Worm (Caenorhabditis elegans) whole organism, young adult: ENCODE data around the gene F17C11.4.

Source experiments
- C06A6.2 ChIP-seq: fragments of 200-800 bp; sonication (Bioruptor generic); conservative IDR thresholded peaks from 2 replicates; pipeline ENCODE4 v1.3.6; 2022; ENCODE audit warnings: missing genetic modification characterization, missing compliant biosample characterization
- D2030.7 ChIP-seq: fragments of 200-800 bp; sonication (Bioruptor generic); IDR thresholded peaks from 2 replicates; pipeline ENCODE4 v1.3.6; 2022; ENCODE audit warnings: missing genetic modification reagents, missing genetic modification characterization, missing compliant biosample characterization
- F10E7.11 ChIP-seq: sonication (generic microtip); optimal IDR thresholded peaks from 2 replicates; lab custom pipeline; 2017; ENCODE audit warnings: mild to moderate bottlenecking, missing genetic modification characterization, moderate library complexity, missing compliant biosample characterization
- F22D6.2 ChIP-seq: sonication (generic microtip); optimal IDR thresholded peaks from 2 replicates; lab custom pipeline; 2016; ENCODE audit warnings: mild to moderate bottlenecking, missing genetic modification characterization, missing compliant biosample characterization
- F23B12.7 ChIP-seq: sonication (generic microtip); optimal IDR thresholded peaks from 2 replicates; lab custom pipeline; 2017; ENCODE audit warnings: missing genetic modification characterization, mild to moderate bottlenecking, missing compliant biosample characterization, antibody characterized with exemption, moderate library complexity; ENCODE audit not compliant: insufficient read depth
- F49E8.2 ChIP-seq: sonication (generic microtip); optimal IDR thresholded peaks from 3 replicates; lab custom pipeline; 2017; ENCODE audit warnings: missing genetic modification characterization, mild to moderate bottlenecking, missing compliant biosample characterization, antibody characterized with exemption, moderate library complexity; ENCODE audit not compliant: insufficient read depth
- F55B11.4 ChIP-seq: sonication (generic microtip); optimal IDR thresholded peaks from 2 replicates; lab custom pipeline; 2016; ENCODE audit warnings: missing compliant biosample characterization, missing genetic modification characterization, borderline replicate concordance; ENCODE audit not compliant: insufficient read depth
- K11D2.4 ChIP-seq: fragments of 200-800 bp; sonication (Bioruptor generic); IDR thresholded peaks from 2 replicates; pipeline ENCODE4 v1.3.6; 2022; ENCODE audit warnings: missing genetic modification reagents, missing genetic modification characterization, missing compliant biosample characterization
- T26A5.8 ChIP-seq: sonication (generic microtip); optimal IDR thresholded peaks from 2 replicates; lab custom pipeline; 2016; ENCODE audit warnings: missing genetic modification characterization, missing compliant biosample characterization
- Y53F4B.3 ChIP-seq: fragments of 200-800 bp; sonication (Bioruptor generic); IDR thresholded peaks from 2 replicates; pipeline ENCODE4 v1.3.6; 2022; ENCODE audit warnings: missing genetic modification reagents, missing genetic modification characterization, missing compliant biosample characterization
- Y53G8AR.9 ChIP-seq: fragments of 200-800 bp; sonication (Bioruptor generic); conservative IDR thresholded peaks from 2 replicates; pipeline ENCODE4 v1.3.6; 2022; ENCODE audit warnings: missing genetic modification reagents, missing genetic modification characterization, missing compliant biosample characterization
- Y56A3A.18 ChIP-seq: fragments of 200-800 bp; sonication (Bioruptor generic); IDR thresholded peaks from 2 replicates; pipeline ENCODE4 v1.3.6; 2022; ENCODE audit warnings: missing genetic modification reagents, missing genetic modification characterization, missing compliant biosample characterization
- Y95B8A.8 ChIP-seq: fragments of 200-800 bp; sonication (Bioruptor generic); IDR thresholded peaks from 2 replicates; pipeline ENCODE4 v1.3.6; 2022; ENCODE audit warnings: missing genetic modification reagents, missing genetic modification characterization, missing compliant biosample characterization
- ZK185.1 ChIP-seq: sonication (generic microtip); optimal IDR thresholded peaks from 2 replicates; lab custom pipeline; 2016; ENCODE audit warnings: mild to moderate bottlenecking, missing genetic modification characterization, missing compliant biosample characterization; ENCODE audit not compliant: poor library complexity, severe bottlenecking
- ama-1 ChIP-seq, 3 experiments: fragments of 150-350 bp in 1 of 3; sonication (generic microtip) in 2 of 3; optimal IDR thresholded peaks; 2 replicates each; lab custom pipeline; 2014 to 2018; ENCODE audit warnings: missing biosample characterization in 2 of 3, missing genetic modification characterization in 2 of 3, missing genetic modification reagents in 2 of 3
- athp-1 ChIP-seq: sonication (generic microtip); optimal IDR thresholded peaks from 2 replicates; lab custom pipeline; 2017; ENCODE audit warnings: mild to moderate bottlenecking, missing genetic modification characterization, missing compliant biosample characterization
- attf-5 ChIP-seq: fragments of 200-800 bp; sonication (Bioruptor generic); optimal IDR thresholded peaks from 2 replicates; lab custom pipeline; 2018; ENCODE audit warnings: mild to moderate bottlenecking, missing genetic modification characterization, missing compliant biosample characterization
- bed-1 ChIP-seq: fragments of 200-800 bp; sonication (Bioruptor generic); IDR thresholded peaks from 2 replicates; pipeline ENCODE4 v1.3.6; 2022; ENCODE audit warnings: missing genetic modification reagents, missing genetic modification characterization, missing compliant biosample characterization
- ccch-3 ChIP-seq: fragments of 200-800 bp; sonication (Bioruptor generic); optimal IDR thresholded peaks from 2 replicates; lab custom pipeline; 2018; ENCODE audit warnings: mild to moderate bottlenecking, missing genetic modification characterization, missing compliant biosample characterization
- cebp-2 ChIP-seq: fragments of 200-800 bp; sonication (Bioruptor generic); IDR thresholded peaks from 2 replicates; pipeline ENCODE4 v1.3.6; 2022; ENCODE audit warnings: missing genetic modification characterization, missing compliant biosample characterization
- ceh-58 ChIP-seq: fragments of 200-800 bp; sonication (Bioruptor generic); IDR thresholded peaks from 2 replicates; pipeline ENCODE4 v1.3.6; 2022; ENCODE audit warnings: missing genetic modification characterization, missing compliant biosample characterization
- ceh-79 ChIP-seq: sonication (generic microtip); optimal IDR thresholded peaks from 2 replicates; lab custom pipeline; 2017; ENCODE audit warnings: mild to moderate bottlenecking, missing genetic modification characterization, missing compliant biosample characterization
- chd-7 ChIP-seq: sonication (generic microtip); optimal IDR thresholded peaks from 2 replicates; lab custom pipeline; 2016; ENCODE audit warnings: mild to moderate bottlenecking, missing genetic modification characterization, moderate library complexity, missing compliant biosample characterization
- die-1 ChIP-seq: sonication (generic microtip); optimal IDR thresholded peaks from 2 replicates; lab custom pipeline; 2016; ENCODE audit warnings: missing genotype, mild to moderate bottlenecking, missing genetic modification characterization, missing compliant biosample characterization
- gei-17 ChIP-seq: fragments of 200-800 bp; sonication (Bioruptor generic); optimal IDR thresholded peaks from 2 replicates; lab custom pipeline; 2018; ENCODE audit warnings: mild to moderate bottlenecking, missing genetic modification characterization, missing compliant biosample characterization
- hmg-1.2 ChIP-seq: fragments of 200-800 bp; sonication (Bioruptor generic); IDR thresholded peaks from 2 replicates; pipeline ENCODE4 v1.3.6; 2022; ENCODE audit warnings: missing genetic modification reagents, missing genetic modification characterization, missing compliant biosample characterization
- hmg-20 ChIP-seq: fragments of 200-800 bp; sonication (Bioruptor generic); IDR thresholded peaks from 2 replicates; pipeline ENCODE4 v1.3.6; 2022; ENCODE audit warnings: missing genetic modification reagents, missing genetic modification characterization, missing compliant biosample characterization
- lin-26 ChIP-seq: fragments of 200-800 bp; sonication (Bioruptor generic); IDR thresholded peaks from 2 replicates; pipeline ENCODE4 v1.3.6; 2022; ENCODE audit warnings: missing genetic modification reagents, missing genetic modification characterization, missing compliant biosample characterization
- lin-40 ChIP-seq: sonication (generic microtip); optimal IDR thresholded peaks from 2 replicates; lab custom pipeline; 2016; ENCODE audit warnings: missing genetic modification characterization, mild to moderate bottlenecking, missing compliant biosample characterization, missing genotype, missing genetic modification reagents
- lin-54 ChIP-seq: fragments of 200-800 bp; sonication (Bioruptor generic); optimal IDR thresholded peaks from 2 replicates; lab custom pipeline; 2018; ENCODE audit warnings: mild to moderate bottlenecking, missing genetic modification characterization, missing compliant biosample characterization
- madf-6 ChIP-seq: fragments of 200-800 bp; sonication (Bioruptor generic); IDR thresholded peaks from 2 replicates; pipeline ENCODE4 v1.3.6; 2022; ENCODE audit warnings: missing genetic modification reagents, missing genetic modification characterization, missing compliant biosample characterization
- mel-28 ChIP-seq: sonication (generic microtip); optimal IDR thresholded peaks from 2 replicates; lab custom pipeline; 2016; ENCODE audit warnings: borderline replicate concordance, mild to moderate bottlenecking, missing genetic modification characterization, missing compliant biosample characterization
- mxl-1 ChIP-seq: sonication (generic microtip); optimal IDR thresholded peaks from 2 replicates; lab custom pipeline; 2016; ENCODE audit warnings: missing genetic modification characterization, missing compliant biosample characterization
- pha-4 ChIP-seq: fragments of 150-350 bp; sonication (generic microtip); optimal IDR thresholded peaks from 2 replicates; lab custom pipeline; 2014; ENCODE audit warnings: missing biosample characterization, missing genetic modification reagents, missing genetic modification characterization
- rec-8 ChIP-seq, 2 experiments: sonication (generic microtip); optimal IDR thresholded peaks; 2 replicates each; lab custom pipeline; 2016; ENCODE audit warnings: mild to moderate bottlenecking in 2 of 2, missing genetic modification characterization in 2 of 2, missing genetic modification reagents in 2 of 2, missing genotype in 2 of 2, missing biosample characterization in 1 of 2, missing compliant biosample characterization in 1 of 2, moderate library complexity in 1 of 2
- rpc-1 ChIP-seq, 2 experiments: fragments of 150-350 bp in 1 of 2; sonication (generic microtip) in 1 of 2; optimal IDR thresholded peaks; 2 replicates each; lab custom pipeline; 2014 to 2018; ENCODE audit warnings: missing biosample characterization in 1 of 2, missing genetic modification characterization in 1 of 2, missing genetic modification reagents in 1 of 2, missing genotype in 1 of 2
- snpc-1.1 ChIP-seq: sonication (generic microtip); optimal IDR thresholded peaks from 2 replicates; lab custom pipeline; 2017; ENCODE audit warnings: missing genetic modification characterization, mild to moderate bottlenecking, missing compliant biosample characterization, antibody characterized with exemption, moderate library complexity, missing genotype, missing genetic modification reagents; ENCODE audit not compliant: insufficient read depth
- snpc-3.4 ChIP-seq: sonication (generic microtip); optimal IDR thresholded peaks from 2 replicates; lab custom pipeline; 2017; ENCODE audit warnings: missing genetic modification characterization, mild to moderate bottlenecking, missing compliant biosample characterization, antibody characterized with exemption, moderate library complexity, missing genotype, missing genetic modification reagents
- sptf-2 ChIP-seq: fragments of 200-800 bp; sonication (Bioruptor generic); optimal IDR thresholded peaks from 2 replicates; lab custom pipeline; 2018; ENCODE audit warnings: mild to moderate bottlenecking, missing genetic modification characterization, missing compliant biosample characterization
- unc-62 ChIP-seq: fragments of 150-350 bp; optimal IDR thresholded peaks from 2 replicates; lab custom pipeline; 2014; ENCODE audit warnings: missing biosample characterization, missing genetic modification reagents, missing genetic modification characterization
- zfh-2 ChIP-seq: fragments of 200-800 bp; sonication (Bioruptor generic); conservative IDR thresholded peaks from 2 replicates; pipeline ENCODE4 v1.3.6; 2022; ENCODE audit warnings: missing genetic modification reagents, missing genetic modification characterization, missing compliant biosample characterization
- ztf-18 ChIP-seq: sonication (generic microtip); optimal IDR thresholded peaks from 2 replicates; lab custom pipeline; 2016; ENCODE audit warnings: missing genotype, mild to moderate bottlenecking, missing genetic modification characterization, missing compliant biosample characterization
- ztf-26 ChIP-seq: sonication (generic microtip); optimal IDR thresholded peaks from 2 replicates; lab custom pipeline; 2017; ENCODE audit warnings: missing genetic modification characterization, missing compliant biosample characterization
- ztf-3 ChIP-seq: fragments of 200-800 bp; sonication (Bioruptor generic); optimal IDR thresholded peaks from 2 replicates; lab custom pipeline; 2018; ENCODE audit warnings: mild to moderate bottlenecking, missing genetic modification characterization, missing compliant biosample characterization

The F17C11.4 gene

DNA sequence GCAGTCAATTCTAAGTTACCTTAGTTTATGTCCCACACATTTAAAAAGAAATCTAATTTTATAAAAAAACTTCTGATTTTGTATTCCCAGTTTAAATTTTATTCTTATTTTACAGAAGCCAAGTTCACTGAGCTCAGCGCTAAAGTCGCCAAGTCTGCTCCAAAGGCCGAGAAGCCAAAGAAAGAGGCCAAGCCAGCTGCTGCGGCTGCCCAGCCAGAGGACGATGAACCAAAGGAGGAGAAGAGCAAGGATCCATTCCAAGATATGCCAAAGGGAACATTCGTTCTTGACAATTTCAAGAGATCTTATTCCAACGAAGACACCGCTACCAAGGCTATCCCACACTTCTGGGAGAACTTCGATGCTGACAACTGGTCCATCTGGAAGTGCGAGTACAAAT lies 15.2 kb downstream of the F17C11.4 start (continued):
- TF ChIP-seq zfh-2 (peak; percentile 61), ztf-26 (no peak), attf-5 (GFP tag; lab: Kevin White, UChicago) (no peak), hmg-20 (GFP tag; lab: Robert Waterston, UW) (0 out of 2 replicates have a peak, but pooled peaks have one; percentile 27), snpc-1.1 (no peak)

DNA sequence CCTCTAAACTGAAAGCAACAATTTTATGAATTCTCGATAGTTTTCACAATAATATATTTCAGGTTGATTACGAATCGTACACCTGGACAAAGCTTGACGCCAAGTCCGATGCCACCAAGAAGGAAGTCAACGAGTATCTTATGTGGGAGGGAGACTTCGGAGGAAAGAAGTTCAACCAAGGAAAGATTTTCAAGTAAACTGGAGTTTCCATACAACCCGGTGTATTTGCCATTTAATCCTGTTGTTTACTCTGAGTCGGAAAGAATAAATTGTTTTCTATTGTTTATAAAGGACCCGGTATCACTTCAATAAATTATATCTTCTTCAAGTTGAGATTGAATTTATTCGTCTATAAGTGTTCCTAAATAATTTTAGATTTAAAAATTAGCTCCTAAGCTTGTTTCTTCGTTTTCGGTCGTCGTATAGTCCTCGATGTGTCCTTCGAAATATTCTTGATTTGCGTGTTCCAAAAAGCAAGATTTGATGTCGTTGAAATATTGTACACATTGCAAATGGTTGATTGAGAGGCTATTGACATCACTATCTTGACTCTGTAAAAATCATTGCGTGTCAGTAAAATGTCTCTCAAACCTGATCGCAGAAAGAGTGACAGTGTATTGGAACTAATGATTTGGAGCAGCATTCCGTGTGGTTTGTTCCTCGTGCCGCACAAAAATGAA lies 16.1 kb downstream of the F17C11.4 start:
- peak; percentile 83 for TF ChIP-seq F49E8.2
- no peak for TF ChIP-seq F55B11.4 (tag; lab: Kevin White, UChicago)
- no peak for TF ChIP-seq ceh-79 (tag; lab: Kevin White, UChicago)
- TF ChIP-seq bed-1 (GFP tag; lab: Robert Waterston, UW), result no peak
- TF ChIP-seq chd-7 (tag; lab: Kevin White, UChicago), result peak; percentile 57
- peak; percentile 89 for TF ChIP-seq pha-4 (tag; lab: Kevin White, UChicago)
- no peak for TF ChIP-seq ama-1 (optimal IDR thresholded peaks at IDR 0.05; lab: Kevin White, UChicago)
- peak in 1 of 2 experiments; percentile 92 for TF ChIP-seq ama-1 (GFP tag; optimal IDR thresholded peaks at IDR 0.05; lab: Kevin White, UChicago)
- no peak for TF ChIP-seq cebp-2 (GFP tag; lab: Robert Waterston, UW)
- TF ChIP-seq gei-17 (GFP tag; lab: Kevin White, UChicago), result no peak
- TF ChIP-seq Y56A3A.18 (GFP tag; lab: Robert Waterston, UW), result peak; percentile 39; the same call in 1 of the 2 replicates
- no peak for TF ChIP-seq rpc-1 (optimal IDR thresholded peaks at IDR 0.05; lab: Kevin White, UChicago)
- no peak for TF ChIP-seq rpc-1 (tag; optimal IDR thresholded peaks at IDR 0.05; lab: Kevin White, UChicago)
- peak; percentile 47 for TF ChIP-seq lin-54 (GFP tag; lab: Kevin White, UChicago)
- peak; percentile 37; the same call in 1 of the 2 replicates for TF ChIP-seq Y95B8A.8 (GFP tag; lab: Robert Waterston, UW)
- no peak for TF ChIP-seq ztf-3 (GFP tag; lab: Kevin White, UChicago)
- TF ChIP-seq ccch-3 (GFP tag; lab: Kevin White, UChicago), result no peak
- TF ChIP-seq attf-5 (GFP tag; lab: Kevin White, UChicago), result peak; percentile 24
- no peak for TF ChIP-seq die-1 (tag; lab: Kevin White, UChicago)
- no peak for TF ChIP-seq F10E7.11 (tag; lab: Kevin White, UChicago)
- peak; percentile 92 for TF ChIP-seq unc-62 (GFP tag; lab: Kevin White, UChicago)
- no peak for TF ChIP-seq F23B12.7 (tag; lab: Kevin White, UChicago)
- TF ChIP-seq F22D6.2 (tag; lab: Kevin White, UChicago), result no peak
- TF ChIP-seq ztf-18, result no peak
- TF ChIP-seq mxl-1, result no peak
- no peak for TF ChIP-seq mel-28 (tag; lab: Kevin White, UChicago)
- peak; percentile 24 for TF ChIP-seq athp-1
- no peak for TF ChIP-seq hmg-1.2 (GFP tag; lab: Robert Waterston, UW)
- no peak for TF ChIP-seq C06A6.2 (GFP tag; lab: Robert Waterston, UW)
- no peak for TF ChIP-seq rec-8 (tag; optimal IDR thresholded peaks at IDR 0.05; lab: Kevin White, UChicago)
- TF ChIP-seq T26A5.8 (tag; lab: Kevin White, UChicago), result no peak
- no peak for TF ChIP-seq K11D2.4 (GFP tag; lab: Robert Waterston, UW)
- TF ChIP-seq ZK185.1 (tag; lab: Kevin White, UChicago), result peak; percentile 27
- no peak for TF ChIP-seq Y53F4B.3 (GFP tag; lab: Robert Waterston, UW)
- TF ChIP-seq snpc-3.4, result peak; percentile 79
- TF ChIP-seq Y53G8AR.9 (GFP tag; lab: Robert Waterston, UW), result 0 out of 2 replicates have a peak, but pooled peaks have one; percentile 66
- no peak for TF ChIP-seq ceh-58
- peak; percentile 69 for TF ChIP-seq madf-6 (GFP tag; lab: Robert Waterston, UW)
- no peak for TF ChIP-seq snpc-1.1
- no peak for TF ChIP-seq sptf-2
- TF ChIP-seq lin-26, result peak; percentile 17; the same call in 1 of the 2 replicates
- TF ChIP-seq lin-40 (tag; lab: Kevin White, UChicago), result no peak
- TF ChIP-seq D2030.7 (GFP tag; lab: Robert Waterston, UW), result 0 out of 2 replicates have a peak, but pooled peaks have one; percentile 11
